Worm (Caenorhabditis elegans) whole organism, midembryonic: ENCODE results near the gene mboa-1.

ENCODE experiments used
- T22C8.4 ChIP-seq: fragments of 200-800 bp; sonication (Bioruptor generic); IDR thresholded peaks from 2 replicates; pipeline ENCODE4 v1.3.6; 2022; ENCODE audit warnings: missing genetic modification characterization, missing compliant biosample characterization
- cog-1 ChIP-seq: sonication (generic microtip); optimal IDR thresholded peaks from 2 replicates; lab custom pipeline; 2016; ENCODE audit warnings: missing genetic modification characterization, missing compliant biosample characterization
- flt-1 ChIP-seq: fragments of 200-800 bp; sonication (Bioruptor generic); IDR thresholded peaks from 2 replicates; pipeline ENCODE4 v1.3.6; 2022; ENCODE audit warnings: missing genetic modification characterization, missing compliant biosample characterization
- ref-1 ChIP-seq: fragments of 200-800 bp; sonication (Bioruptor generic); conservative IDR thresholded peaks from 2 replicates; pipeline ENCODE4 v1.3.6; 2022; ENCODE audit warnings: missing genetic modification reagents, missing genetic modification characterization, missing compliant biosample characterization
- tab-1 ChIP-seq: fragments of 200-800 bp; sonication (Bioruptor generic); IDR thresholded peaks from 2 replicates; pipeline ENCODE4 v1.3.6; 2022; ENCODE audit warnings: missing genetic modification characterization, missing compliant biosample characterization
- ztf-23 ChIP-seq: fragments of 200-800 bp; sonication (Bioruptor generic); IDR thresholded peaks from 2 replicates; pipeline ENCODE4 v1.3.6; 2022; ENCODE audit warnings: missing genetic modification reagents, missing genetic modification characterization, missing compliant biosample characterization

DNA sequence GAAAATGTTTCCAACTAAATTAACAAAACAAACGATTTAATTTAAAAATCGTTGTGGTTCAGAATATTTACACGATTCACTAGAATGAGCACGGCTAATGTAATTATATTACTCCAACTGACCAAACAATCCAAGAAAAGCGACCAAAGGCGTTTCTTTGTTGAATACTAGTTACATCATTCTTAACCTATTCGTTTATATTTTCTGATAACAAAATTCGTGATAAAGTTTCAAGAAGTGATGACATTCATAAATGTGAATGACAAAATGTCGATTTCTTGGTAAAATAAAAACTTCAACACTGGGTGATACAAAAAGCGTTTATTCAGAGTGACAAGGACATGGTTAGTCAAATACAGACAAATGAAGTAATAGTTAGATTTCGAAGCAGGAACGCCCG is 45.9 kb downstream of the mboa-1 start, which contains the start of gene C30F2.4:
- TF ChIP-seq flt-1 (no peak), ref-1 (no peak), T22C8.4 (no peak), cog-1 (tag; lab: Kevin White, UChicago) (no peak), tab-1 (GFP tag; lab: Robert Waterston, UW) (no peak), ztf-23 (GFP tag; lab: Robert Waterston, UW) (no peak)
